Fruit fly (Drosophila melanogaster): ENCODE results near the gene NP15.6.

NP15.6 gene

DNA sequence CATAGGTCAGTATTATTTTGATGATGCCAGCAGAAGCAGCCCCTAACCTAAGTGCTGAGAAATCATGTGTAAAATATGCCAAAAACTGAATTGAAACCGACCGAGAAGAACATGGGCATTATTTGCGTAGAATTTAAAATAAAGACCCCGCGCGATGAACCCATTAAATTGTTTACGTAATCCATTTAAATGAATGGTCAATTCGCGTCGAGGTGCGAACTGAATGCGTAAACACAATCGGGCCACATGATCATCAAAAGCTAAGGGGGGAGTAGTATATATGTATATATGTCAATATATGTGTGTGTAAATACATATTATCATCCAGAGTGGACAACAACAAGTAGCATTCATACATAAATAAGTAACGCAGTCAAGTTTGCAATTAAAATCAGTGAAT lies 33.0 kb downstream of the NP15.6 start (continued):
- TF ChIP-seq CG17568 (GFP tag; optimal IDR thresholded peaks at IDR 0.05) (peak; percentile 6), Rx (GFP tag; IDR thresholded peaks at IDR 0.05) (no peak), NFAT (GFP tag; IDR thresholded peaks at IDR 0.05) (no peak), CG3726 (GFP tag; IDR thresholded peaks at IDR 0.05) (no peak), sna (GFP tag; IDR thresholded peaks at IDR 0.05; ENCODE audit: partially characterized antibody) (no peak), CG7987 (GFP tag; optimal IDR thresholded peaks at IDR 0.05) (peak; percentile 17), CG12071 (GFP tag; optimal IDR thresholded peaks at IDR 0.05) (peak; percentile 11), CG14441 (GFP tag; IDR thresholded peaks at IDR 0.05) (no peak), sug (tag; optimal IDR thresholded peaks at IDR 0.05) (peak; percentile 24), gro (GFP tag; optimal IDR thresholded peaks at IDR 0.05) (peak; percentile 12), CG33213 (GFP tag; optimal IDR thresholded peaks at IDR 0.05) (no peak), Pdp1 (GFP tag; optimal IDR thresholded peaks at IDR 0.05) (peak in 1 of 2 experiments; percentile 78), CG6654 (GFP tag; optimal IDR thresholded peaks at IDR 0.05) (no peak), CG10321 (GFP tag; IDR thresholded peaks at IDR 0.05) (no peak), abd-A (tag; optimal IDR thresholded peaks at IDR 0.05) (peak; percentile 56), CG1233 (GFP tag; optimal IDR thresholded peaks at IDR 0.05) (peak; percentile 8), E2f2 (GFP tag; IDR thresholded peaks at IDR 0.05) (no peak), Eip74EF (GFP tag; optimal IDR thresholded peaks at IDR 0.05) (peak in 1 of 2 experiments; percentile 13), CG17361 (GFP tag; IDR thresholded peaks at IDR 0.05) (no peak), CG5245 (GFP tag; optimal IDR thresholded peaks at IDR 0.05) (no peak), CG8924 (tag; optimal IDR thresholded peaks at IDR 0.05) (no peak), CG6272 (GFP tag; IDR thresholded peaks at IDR 0.05) (no peak), hth (optimal IDR thresholded peaks at IDR 0.05) (no peak), ATbp (GFP tag; optimal IDR thresholded peaks at IDR 0.05) (peak; percentile 28), Mes4 (GFP tag; optimal IDR thresholded peaks at IDR 0.05) (no peak), CG12659 (GFP tag; optimal IDR thresholded peaks at IDR 0.05) (no peak), lab (GFP tag; optimal IDR thresholded peaks at IDR 0.05) (peak; percentile 17), CG33557 (GFP tag; optimal IDR thresholded peaks at IDR 0.05) (no peak), Med (GFP tag) (peak; percentile 20), grau (tag; optimal IDR thresholded peaks at IDR 0.05) (no peak), salm (tag; optimal IDR thresholded peaks at IDR 0.05) (no peak), ap (GFP tag; IDR thresholded peaks at IDR 0.05) (no peak), nmo (GFP tag; optimal IDR thresholded peaks at IDR 0.05) (no peak), fd96Cb (tag; optimal IDR thresholded peaks at IDR 0.05) (no peak), Hr78 (GFP tag; optimal IDR thresholded peaks at IDR 0.05) (peak in 1 of 2 experiments; percentile 57), wek (GFP tag; optimal IDR thresholded peaks at IDR 0.05) (peak; percentile 22), CG3281 (GFP tag; optimal IDR thresholded peaks at IDR 0.05) (peak; percentile 2), CG8388 (GFP tag; optimal IDR thresholded peaks at IDR 0.05) (no peak), nau (GFP tag; optimal IDR thresholded peaks at IDR 0.05) (peak; percentile 17), HLHmδ (GFP tag; optimal IDR thresholded peaks at IDR 0.05) (no peak), D (optimal IDR thresholded peaks at IDR 0.05) (no peak), D (GFP tag; optimal IDR thresholded peaks at IDR 0.05) (no peak), vvl (GFP tag; IDR thresholded peaks at IDR 0.05) (peak; percentile 11; the same call in 1 of the 2 replicates), CG2678 (tag; optimal IDR thresholded peaks at IDR 0.05) (peak; percentile 22), CG12769 (tag; optimal IDR thresholded peaks at IDR 0.05) (peak; percentile 32), hkb (optimal IDR thresholded peaks at IDR 0.05) (no peak), hkb (GFP tag; IDR thresholded peaks at IDR 0.05) (0 out of 2 replicates have a peak, but pooled peaks have one; percentile 6), Atf6 (GFP tag; IDR thresholded peaks at IDR 0.05) (no peak; the same call in 1 of the 2 replicates), Hsf (GFP tag; optimal IDR thresholded peaks at IDR 0.05) (no peak)

All from whole organism, embryonic.